Fruit fly (Drosophila melanogaster): ENCODE results near the gene cact.

Gene cact

dm6 chr2L:16287006-16287601 lies 38.9 kb downstream of the cact start:
- TF ChIP-seq CG8359 (GFP tag; optimal IDR thresholded peaks at IDR 0.05; ENCODE audit: borderline replicate concordance) (peak; percentile 32), sqz (GFP tag; optimal IDR thresholded peaks at IDR 0.05) (no peak), toy (GFP tag; IDR thresholded peaks at IDR 0.05) (no peak), CG4360 (GFP tag; IDR thresholded peaks at IDR 0.05) (no peak), dm (GFP tag; optimal IDR thresholded peaks at IDR 0.05) (no peak), p53 (GFP tag; optimal IDR thresholded peaks at IDR 0.05) (peak; percentile 99), kni (GFP tag; optimal IDR thresholded peaks at IDR 0.05) (peak; percentile 61), CG7745 (tag; optimal IDR thresholded peaks at IDR 0.05) (no peak), Optix (GFP tag; IDR thresholded peaks at IDR 0.05) (no peak), fd64A (GFP tag; optimal IDR thresholded peaks at IDR 0.05) (peak; percentile 6), Med (GFP tag) (peak; percentile 23), so (GFP tag; IDR thresholded peaks at IDR 0.05) (no peak), tll (GFP tag; optimal IDR thresholded peaks at IDR 0.05) (peak in 1 of 2 experiments; percentile 38), YL-1 (GFP tag; optimal IDR thresholded peaks at IDR 0.05) (peak; percentile 33), C15 (GFP tag; IDR thresholded peaks at IDR 0.05) (no peak), pan (optimal IDR thresholded peaks at IDR 0.05) (no peak), pan (GFP tag; optimal IDR thresholded peaks at IDR 0.05 in 1 of 2, IDR thresholded peaks at IDR 0.05 in 1 of 2) (no peak), disco-r (GFP tag; optimal IDR thresholded peaks at IDR 0.05) (no peak), crp (GFP tag; optimal IDR thresholded peaks at IDR 0.05) (peak; percentile 61 to 82), pho (GFP tag; optimal IDR thresholded peaks at IDR 0.05) (no peak), tin (GFP tag; optimal IDR thresholded peaks at IDR 0.05) (no peak), CG7928 (GFP tag; optimal IDR thresholded peaks at IDR 0.05) (no peak), CG1024 (GFP tag; IDR thresholded peaks at IDR 0.05) (no peak), CG8478 (optimal IDR thresholded peaks at IDR 0.05) (peak; percentile 43), CG1832 (GFP tag; optimal IDR thresholded peaks at IDR 0.05) (peak; percentile 85), cg (GFP tag; optimal IDR thresholded peaks at IDR 0.05) (peak; percentile 73), bab2 (GFP tag; optimal IDR thresholded peaks at IDR 0.05) (no peak), D (optimal IDR thresholded peaks at IDR 0.05) (peak; percentile 17), D (GFP tag; optimal IDR thresholded peaks at IDR 0.05) (no peak), Trl (optimal IDR thresholded peaks at IDR 0.05) (peak; percentile 62 to 74), Trl (GFP tag; optimal IDR thresholded peaks at IDR 0.05) (no peak), CG3163 (GFP tag; optimal IDR thresholded peaks at IDR 0.05) (no peak), NC2β (GFP tag; optimal IDR thresholded peaks at IDR 0.05) (no peak), CG11085 (GFP tag; IDR thresholded peaks at IDR 0.05) (no peak)

DNA sequence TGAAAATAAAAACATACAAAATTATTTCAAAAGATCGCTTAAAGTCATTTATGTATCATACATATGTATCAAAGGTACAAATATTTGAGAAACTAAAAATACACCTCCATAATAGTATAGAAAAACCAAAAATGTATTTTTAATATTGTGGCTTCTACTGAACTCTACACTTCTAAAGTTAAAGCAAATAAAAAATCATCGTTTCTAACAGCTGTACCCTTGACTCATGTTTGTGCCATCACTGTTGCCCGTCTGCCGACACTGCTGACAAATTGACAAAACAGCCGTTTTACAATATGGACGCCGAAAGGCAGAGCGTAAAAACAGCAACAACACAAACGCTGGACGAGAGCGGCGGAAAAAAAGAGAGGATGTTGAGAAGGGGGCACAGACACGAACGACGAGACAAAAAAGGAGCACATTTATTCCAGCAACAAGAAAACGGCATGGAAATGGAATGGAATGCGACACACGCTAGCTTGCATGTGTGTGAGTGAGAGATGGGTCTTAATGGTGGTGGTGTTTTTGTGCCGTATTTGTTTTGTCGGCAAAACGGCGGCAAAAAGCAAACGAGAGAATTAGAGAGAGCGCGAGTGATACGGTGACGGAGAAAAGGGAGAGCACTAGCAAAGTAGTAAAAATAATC lies 39.5 kb downstream of the cact start:
- peak; percentile 69 for TF ChIP-seq scrt (GFP tag; optimal IDR thresholded peaks at IDR 0.05)
- no peak for TF ChIP-seq CG16813 (GFP tag; IDR thresholded peaks at IDR 0.05; ENCODE audit: partially characterized antibody)
- TF ChIP-seq hbn (GFP tag; IDR thresholded peaks at IDR 0.05; ENCODE audit: partially characterized antibody) = no peak
- TF ChIP-seq CG2889 (GFP tag; IDR thresholded peaks at IDR 0.05) = no peak
- TF ChIP-seq CG32772 (GFP tag; IDR thresholded peaks at IDR 0.05) = no peak
- TF ChIP-seq wor (GFP tag; IDR thresholded peaks at IDR 0.05) = no peak
- no peak for TF ChIP-seq Neu2 (GFP tag; optimal IDR thresholded peaks at IDR 0.05; ENCODE audit: borderline replicate concordance)
- TF ChIP-seq HLH54F (GFP tag; optimal IDR thresholded peaks at IDR 0.05) = peak; percentile 86
- no peak for TF ChIP-seq Bgb (GFP tag; IDR thresholded peaks at IDR 0.05; ENCODE audit: partially characterized antibody)
- TF ChIP-seq CG12219 (GFP tag; optimal IDR thresholded peaks at IDR 0.05) = peak; percentile 57
- no peak for TF ChIP-seq HLH3B (GFP tag; IDR thresholded peaks at IDR 0.05)
- TF ChIP-seq CG6175 (GFP tag; IDR thresholded peaks at IDR 0.05) = no peak
- peak; percentile 73 for TF ChIP-seq CG13123 (GFP tag; optimal IDR thresholded peaks at IDR 0.05)
- peak; percentile 91 for TF ChIP-seq Gug (GFP tag; IDR thresholded peaks at IDR 0.05)
- peak; percentile 92 for TF ChIP-seq gem (tag; optimal IDR thresholded peaks at IDR 0.05)
- no peak for TF ChIP-seq Dbx (GFP tag; IDR thresholded peaks at IDR 0.05)
- TF ChIP-seq CG4424 (GFP tag; optimal IDR thresholded peaks at IDR 0.05) = peak; percentile 85
- TF ChIP-seq dati (GFP tag; IDR thresholded peaks at IDR 0.05) = no peak
- TF ChIP-seq tin (GFP tag; optimal IDR thresholded peaks at IDR 0.05) = peak; percentile 51
- no peak for TF ChIP-seq Aef1 (GFP tag; IDR thresholded peaks at IDR 0.05)

Measured in whole organism, embryonic.